Worm (Caenorhabditis elegans) whole organism, midembryonic: Measurements from ENCODE around the gene Y42G9A.2.

ENCODE experiments used
- flt-1 ChIP-seq: fragments of 200-800 bp; sonication (Bioruptor generic); IDR thresholded peaks from 2 replicates; pipeline ENCODE4 v1.3.6; 2022; ENCODE audit warnings: missing genetic modification characterization, missing compliant biosample characterization
- klf-2 ChIP-seq: fragments of 200-800 bp; sonication (Bioruptor generic); conservative IDR thresholded peaks from 2 replicates; pipeline ENCODE4 v1.3.6; 2022; ENCODE audit warnings: missing genetic modification reagents, missing genetic modification characterization, missing compliant biosample characterization
- ref-1 ChIP-seq: fragments of 200-800 bp; sonication (Bioruptor generic); conservative IDR thresholded peaks from 2 replicates; pipeline ENCODE4 v1.3.6; 2022; ENCODE audit warnings: missing genetic modification reagents, missing genetic modification characterization, missing compliant biosample characterization

DNA sequence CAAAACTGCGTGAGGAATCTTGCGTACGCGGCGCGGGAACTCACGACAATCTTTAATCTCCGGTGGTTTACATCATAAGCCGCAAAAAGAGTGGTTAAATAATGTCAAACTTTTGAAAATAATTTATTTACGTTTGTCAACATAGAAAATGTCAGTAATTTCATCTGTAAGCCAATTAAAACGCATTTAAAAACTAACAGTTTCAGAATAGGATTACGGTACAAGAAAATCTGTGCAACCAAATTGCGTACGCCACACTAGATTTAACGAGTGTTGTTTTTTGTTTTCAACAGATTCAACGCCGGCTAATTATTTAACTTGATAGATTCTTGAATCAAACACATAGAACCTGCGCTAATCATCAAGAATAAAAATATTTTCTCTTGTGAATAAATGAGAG, 7.2 kb upstream of the Y42G9A.2 start:
- TF ChIP-seq klf-2 (GFP tag; lab: Robert Waterston, UW) = no peak
- no peak for TF ChIP-seq flt-1 (GFP tag; lab: Robert Waterston, UW)
- TF ChIP-seq ref-1 (GFP tag; lab: Robert Waterston, UW) = no peak
